Worm (Caenorhabditis elegans) whole organism, L4/young adult: ENCODE measurements around the gene C44H9.5.

Source experiments
- W03F9.2 ChIP-seq: fragments of 150-350 bp; optimal IDR thresholded peaks from 2 replicates; lab custom pipeline; 2014; ENCODE audit warnings: missing biosample characterization, missing genetic modification characterization
- him-1 ChIP-seq: sonication (generic microtip); optimal IDR thresholded peaks from 2 replicates; lab custom pipeline; 2016; ENCODE audit warnings: missing genotype, missing genetic modification reagents, missing genetic modification characterization, missing compliant biosample characterization

DNA sequence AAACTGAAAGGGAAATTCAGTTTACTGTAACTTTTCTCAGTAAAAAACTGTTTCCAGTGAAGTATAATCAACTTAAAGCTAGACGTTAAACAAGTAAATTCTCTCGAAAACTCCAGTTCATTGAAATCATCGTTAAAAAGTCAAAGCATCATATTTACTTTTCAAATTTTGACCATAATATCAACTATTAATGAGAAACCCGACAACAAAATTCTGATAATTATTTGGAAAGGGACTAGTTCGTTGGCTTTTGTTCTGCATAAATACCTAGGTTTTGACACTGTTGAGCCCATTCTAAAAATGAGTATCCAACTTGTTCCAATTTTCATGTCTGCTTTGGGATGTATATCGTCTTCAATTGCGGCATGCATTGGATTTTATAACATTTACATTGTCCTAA lies 43.5 kb downstream of the C44H9.5 start, which contains the start of gene ZC443.7:
- TF ChIP-seq W03F9.2 (tag; lab: Kevin White, UChicago) (no peak), him-1 (tag; lab: Kevin White, UChicago) (no peak)
